Fruit fly (Drosophila melanogaster) whole organism, embryonic: ENCODE measurements around the gene CG14515.

Source experiments
- Atf6 ChIP-seq: fragments of 200-800 bp; sonication (Bioruptor generic); IDR thresholded peaks from 2 replicates; pipeline ENCODE4 v1.3.6; 2022; ENCODE audit warnings: missing biosample characterization, missing genetic modification characterization
- Bteb2 ChIP-seq: fragments of 200-800 bp; sonication (Bioruptor generic); optimal IDR thresholded peaks from 2 replicates; lab custom pipeline; 2016; ENCODE audit warnings: missing biosample characterization, missing genetic modification characterization
- CG10321 ChIP-seq: fragments of 200-800 bp; sonication (Bioruptor generic); IDR thresholded peaks from 2 replicates; pipeline ENCODE4 v1.3.6; 2022; ENCODE audit warnings: missing biosample characterization, missing genetic modification characterization
- CG11456 ChIP-seq: fragments of 200-800 bp; sonication (Bioruptor generic); IDR thresholded peaks from 3 replicates; pipeline ENCODE4 v1.3.6; 2022; ENCODE audit warnings: missing biosample characterization, missing genetic modification characterization
- CG12071 ChIP-seq: fragments of 200-800 bp; sonication (Bioruptor generic); optimal IDR thresholded peaks from 3 replicates; lab custom pipeline; 2018; ENCODE audit warnings: missing biosample characterization, mild to moderate bottlenecking, missing genetic modification characterization
- CG12299 ChIP-seq: fragments of 200-800 bp; sonication (Bioruptor generic); optimal IDR thresholded peaks from 2 replicates; lab custom pipeline; 2018; ENCODE audit warnings: missing biosample characterization, mild to moderate bottlenecking, missing genetic modification characterization
- CG1233 ChIP-seq: fragments of 200-800 bp; sonication (Bioruptor generic); optimal IDR thresholded peaks from 4 replicates; lab custom pipeline; 2018; ENCODE audit warnings: missing biosample characterization, mild to moderate bottlenecking, missing genetic modification characterization
- CG13123 ChIP-seq: fragments of 200-800 bp; sonication (Bioruptor generic); optimal IDR thresholded peaks from 2 replicates; lab custom pipeline; 2016; ENCODE audit warnings: missing biosample characterization, missing genetic modification characterization
- CG14014 ChIP-seq: fragments of 200-800 bp; sonication (Bioruptor generic); IDR thresholded peaks from 2 replicates; pipeline ENCODE4 v1.3.6; 2022; ENCODE audit warnings: missing biosample characterization, missing genetic modification characterization
- CG1602 ChIP-seq: fragments of 200-800 bp; sonication (Bioruptor generic); optimal IDR thresholded peaks from 3 replicates; lab custom pipeline; 2016; ENCODE audit warnings: missing biosample characterization, missing genetic modification characterization
- CG16779 ChIP-seq: fragments of 200-800 bp; sonication (Bioruptor generic); IDR thresholded peaks from 2 replicates; pipeline ENCODE4 v1.3.6; 2022; ENCODE audit warnings: missing biosample characterization, missing genetic modification characterization
- CG17612 ChIP-seq: fragments of 200-800 bp; sonication (Bioruptor generic); IDR thresholded peaks from 2 replicates; pipeline ENCODE4 v1.3.6; 2022; ENCODE audit warnings: missing biosample characterization, missing genetic modification characterization
- CG30403 ChIP-seq: fragments of 200-800 bp; sonication (Bioruptor generic); optimal IDR thresholded peaks from 3 replicates; lab custom pipeline; 2016; ENCODE audit warnings: missing biosample characterization, missing genetic modification characterization
- CG3407 ChIP-seq: fragments of 200-800 bp; sonication (Bioruptor generic); optimal IDR thresholded peaks from 2 replicates; lab custom pipeline; 2018; ENCODE audit warnings: missing biosample characterization, mild to moderate bottlenecking, missing genetic modification characterization
- CG3995 ChIP-seq: fragments of 200-800 bp; sonication (Bioruptor generic); optimal IDR thresholded peaks from 3 replicates; lab custom pipeline; 2016; ENCODE audit warnings: missing biosample characterization, missing genetic modification characterization
- CG4282 ChIP-seq: fragments of 200-800 bp; sonication (Bioruptor generic); optimal IDR thresholded peaks from 2 replicates; lab custom pipeline; 2016; ENCODE audit warnings: missing biosample characterization, missing genetic modification characterization
- CG4424 ChIP-seq: fragments of 200-800 bp; sonication (Bioruptor generic); optimal IDR thresholded peaks from 3 replicates; lab custom pipeline; 2016; ENCODE audit warnings: missing biosample characterization, missing genetic modification characterization
- CG5953 ChIP-seq: fragments of 200-800 bp; sonication (Bioruptor generic); IDR thresholded peaks from 2 replicates; pipeline ENCODE4 v1.3.6; 2022; ENCODE audit warnings: missing biosample characterization, missing genetic modification characterization
- CG6791 ChIP-seq: fragments of 200-800 bp; sonication (Bioruptor generic); IDR thresholded peaks from 3 replicates; pipeline ENCODE4 v1.3.6; 2022; ENCODE audit warnings: missing biosample characterization, missing genetic modification characterization; ENCODE audit not compliant: partially characterized antibody
- CG7839 ChIP-seq: fragments of 200-800 bp; sonication (Bioruptor generic); optimal IDR thresholded peaks from 3 replicates; lab custom pipeline; 2018; ENCODE audit warnings: missing biosample characterization, mild to moderate bottlenecking, missing genetic modification characterization, moderate library complexity
- CG8290 ChIP-seq, 3 experiments: fragments of 200-800 bp; sonication (Bioruptor generic); optimal IDR thresholded peaks; 2 replicates each; lab custom pipeline; 2016 to 2019; ENCODE audit warnings: missing biosample characterization in 3 of 3, missing genetic modification characterization in 3 of 3, mild to moderate bottlenecking in 2 of 3, moderate library complexity in 1 of 3
- Doc2 ChIP-seq: fragments of 200-800 bp; sonication (Bioruptor generic); IDR thresholded peaks from 2 replicates; pipeline ENCODE4 v1.3.6; 2022; ENCODE audit warnings: missing biosample characterization, missing genetic modification characterization
- Dp ChIP-seq: fragments of 200-800 bp; sonication (Bioruptor generic); optimal IDR thresholded peaks from 2 replicates; lab custom pipeline; 2018; ENCODE audit warnings: missing biosample characterization, mild to moderate bottlenecking, missing genetic modification characterization, moderate library complexity
- E2f2 ChIP-seq: fragments of 200-800 bp; sonication (Bioruptor generic); IDR thresholded peaks from 2 replicates; pipeline ENCODE4 v1.3.6; 2022; ENCODE audit warnings: missing biosample characterization, missing genetic modification characterization
- Fer2 ChIP-seq: fragments of 200-800 bp; sonication (Bioruptor generic); optimal IDR thresholded peaks from 2 replicates; lab custom pipeline; 2018; ENCODE audit warnings: missing biosample characterization, mild to moderate bottlenecking, missing genetic modification characterization, moderate library complexity
- H15 ChIP-seq: fragments of 200-800 bp; sonication (Bioruptor generic); IDR thresholded peaks from 3 replicates; pipeline ENCODE4 v1.3.6; 2022; ENCODE audit warnings: missing biosample characterization, missing genetic modification characterization
- HHEX ChIP-seq: fragments of 200-800 bp; sonication (Bioruptor generic); optimal IDR thresholded peaks from 3 replicates; lab custom pipeline; 2017; ENCODE audit warnings: missing biosample characterization, mild to moderate bottlenecking, missing genetic modification characterization, missing genetic modification reagents
- HmgD ChIP-seq: fragments of 200-800 bp; sonication (Bioruptor generic); optimal IDR thresholded peaks from 3 replicates; lab custom pipeline; 2016; ENCODE audit warnings: missing biosample characterization, missing genetic modification characterization
- Hr51 ChIP-seq, 2 experiments: fragments of 200-800 bp; sonication (Bioruptor generic); optimal IDR thresholded peaks; 2 replicates in 1 of 2; 3 replicates in 1 of 2; lab custom pipeline; 2016 to 2018; ENCODE audit warnings: missing biosample characterization in 2 of 2, missing genetic modification characterization in 2 of 2, mild to moderate bottlenecking in 1 of 2, moderate library complexity in 1 of 2
- Lhr ChIP-seq: fragments of 200-800 bp; sonication (Bioruptor generic); optimal IDR thresholded peaks from 3 replicates; lab custom pipeline; 2017; ENCODE audit warnings: mild to moderate bottlenecking, missing biosample characterization, missing genetic modification reagents, missing genetic modification characterization
- Nf-YC ChIP-seq: fragments of 200-800 bp; optimal IDR thresholded peaks from 3 replicates; lab custom pipeline; 2019; ENCODE audit warnings: missing biosample characterization, mild to moderate bottlenecking, missing genetic modification characterization, moderate library complexity
- Ptx1 ChIP-seq: fragments of 200-800 bp; sonication (Bioruptor generic); IDR thresholded peaks from 2 replicates; pipeline ENCODE4 v1.3.6; 2022; ENCODE audit warnings: missing biosample characterization, missing genetic modification characterization
- Six4 ChIP-seq: fragments of 200-800 bp; sonication (Bioruptor generic); optimal IDR thresholded peaks from 2 replicates; lab custom pipeline; 2016; ENCODE audit warnings: missing biosample characterization, missing genetic modification characterization
- az2 ChIP-seq: fragments of 200-800 bp; sonication (Bioruptor generic); optimal IDR thresholded peaks from 3 replicates; lab custom pipeline; 2016; ENCODE audit warnings: missing biosample characterization, missing genetic modification characterization
- bab2 ChIP-seq: fragments of 200-800 bp; sonication (Bioruptor generic); optimal IDR thresholded peaks from 2 replicates; lab custom pipeline; 2016; ENCODE audit warnings: missing biosample characterization, missing genetic modification characterization
- bigmax ChIP-seq: fragments of 200-800 bp; sonication (Bioruptor generic); optimal IDR thresholded peaks from 2 replicates; lab custom pipeline; 2018; ENCODE audit warnings: missing biosample characterization, mild to moderate bottlenecking, missing genetic modification characterization
- bowl ChIP-seq: fragments of 200-800 bp; sonication (Bioruptor generic); IDR thresholded peaks from 2 replicates; pipeline ENCODE4 v1.3.6; 2022; ENCODE audit warnings: missing biosample characterization, missing genetic modification characterization
- corto ChIP-seq: fragments of 200-800 bp; sonication (Bioruptor generic); optimal IDR thresholded peaks from 2 replicates; lab custom pipeline; 2016; ENCODE audit warnings: missing biosample characterization, mild to moderate bottlenecking, missing genetic modification characterization, moderate library complexity
- eyg ChIP-seq: fragments of 200-800 bp; sonication (Bioruptor generic); optimal IDR thresholded peaks from 3 replicates; lab custom pipeline; 2016; ENCODE audit warnings: missing biosample characterization, missing genetic modification characterization
- gce ChIP-seq: fragments of 200-800 bp; sonication (Bioruptor generic); IDR thresholded peaks from 3 replicates; pipeline ENCODE4 v1.3.6; 2022; ENCODE audit warnings: missing biosample characterization, missing genetic modification characterization
- kay ChIP-seq: fragments of 200-800 bp; sonication (Bioruptor generic); optimal IDR thresholded peaks from 2 replicates; lab custom pipeline; 2016; ENCODE audit warnings: missing biosample characterization, missing genetic modification characterization
- knrl ChIP-seq: fragments of 200-800 bp; sonication (Bioruptor generic); IDR thresholded peaks from 3 replicates; pipeline ENCODE4 v1.3.6; 2022; ENCODE audit warnings: missing biosample characterization, missing genetic modification characterization; ENCODE audit not compliant: partially characterized antibody
- lmd ChIP-seq: fragments of 200-800 bp; sonication (Bioruptor generic); IDR thresholded peaks from 2 replicates; pipeline ENCODE4 v1.3.6; 2022; ENCODE audit warnings: missing biosample characterization, missing genetic modification characterization
- mld ChIP-seq: fragments of 200-800 bp; sonication (Bioruptor generic); IDR thresholded peaks from 3 replicates; pipeline ENCODE4 v1.3.6; 2022; ENCODE audit warnings: missing biosample characterization, missing genetic modification characterization; ENCODE audit not compliant: partially characterized antibody
- slp2 ChIP-seq: fragments of 200-800 bp; sonication (Bioruptor generic); optimal IDR thresholded peaks from 2 replicates; lab custom pipeline; 2016; ENCODE audit warnings: missing biosample characterization, missing genetic modification characterization
- sob ChIP-seq: fragments of 200-800 bp; sonication (Bioruptor generic); IDR thresholded peaks from 2 replicates; pipeline ENCODE4 v1.3.6; 2022; ENCODE audit warnings: missing biosample characterization, missing genetic modification characterization
- sr ChIP-seq: fragments of 200-800 bp; sonication (Bioruptor generic); IDR thresholded peaks from 3 replicates; pipeline ENCODE4 v1.3.6; 2022; ENCODE audit warnings: missing biosample characterization, missing genetic modification characterization
- wek ChIP-seq: fragments of 200-800 bp; sonication (Bioruptor generic); optimal IDR thresholded peaks from 3 replicates; lab custom pipeline; 2018; ENCODE audit warnings: missing biosample characterization, mild to moderate bottlenecking, missing genetic modification characterization, moderate library complexity

Gene CG14515

dm6 chr3R:29157418-29158398 lies 39.6 kb upstream of the CG14515 start, which contains the start of gene rdog (continued):
- peak; percentile 88 for TF ChIP-seq CG30403 (GFP tag; lab: Kevin White, UChicago)
- TF ChIP-seq CG6791 (GFP tag; lab: Robert Waterston, UW): peak; percentile 46; the same call in 1 of the 3 replicates
- peak; percentile 72 to 80 for TF ChIP-seq Hr51 (GFP tag; optimal IDR thresholded peaks at IDR 0.05; lab: Kevin White, UChicago)
- no peak for TF ChIP-seq sr (GFP tag; lab: Robert Waterston, UW)
- no peak for TF ChIP-seq corto
- peak; percentile 34 for TF ChIP-seq Lhr (GFP tag; lab: Kevin White, UChicago)
- peak; percentile 61 for TF ChIP-seq CG4282 (GFP tag; lab: Kevin White, UChicago)
- TF ChIP-seq eyg (GFP tag; lab: Kevin White, UChicago): peak; percentile 33
- TF ChIP-seq CG8290 (GFP tag; optimal IDR thresholded peaks at IDR 0.05; lab: Kevin White, UChicago): peak; percentile 71
- peak in 1 of 2 experiments; percentile 84 for TF ChIP-seq CG8290 (tag; optimal IDR thresholded peaks at IDR 0.05; lab: Kevin White, UChicago)
- TF ChIP-seq Atf6 (GFP tag; lab: Robert Waterston, UW): peak; percentile 82
- peak; percentile 60 for TF ChIP-seq sob (GFP tag; lab: Robert Waterston, UW)
- peak; percentile 75 for TF ChIP-seq HHEX (GFP tag; lab: Kevin White, UChicago)
- TF ChIP-seq E2f2 (GFP tag; lab: Robert Waterston, UW): peak; percentile 43; the same call in 1 of the 2 replicates
- TF ChIP-seq knrl (GFP tag; lab: Robert Waterston, UW): no peak; the same call in 2 of the 3 replicates
- peak; percentile 75 for TF ChIP-seq Six4 (GFP tag; lab: Kevin White, UChicago)
- TF ChIP-seq CG3995 (GFP tag; lab: Kevin White, UChicago): peak; percentile 91
- TF ChIP-seq Fer2 (tag; lab: Kevin White, UChicago): peak; percentile 48
- peak; percentile 59 for TF ChIP-seq Ptx1
- peak; percentile 88 for TF ChIP-seq CG4424 (GFP tag; lab: Kevin White, UChicago)
- TF ChIP-seq bab2 (GFP tag; lab: Kevin White, UChicago): no peak
- TF ChIP-seq CG10321 (GFP tag; lab: Robert Waterston, UW): no peak
- no peak for TF ChIP-seq mld (GFP tag; lab: Robert Waterston, UW)
- TF ChIP-seq HmgD (GFP tag; lab: Kevin White, UChicago): peak; percentile 46
- TF ChIP-seq CG3407 (GFP tag; lab: Kevin White, UChicago): peak; percentile 13
- TF ChIP-seq bowl (GFP tag; lab: Robert Waterston, UW): peak; percentile 9; the same call in 1 of the 2 replicates
- TF ChIP-seq Doc2: no peak
- TF ChIP-seq Bteb2 (GFP tag; lab: Kevin White, UChicago): peak; percentile 65
- TF ChIP-seq CG11456 (GFP tag; lab: Robert Waterston, UW): 0 out of 3 replicates have a peak, but pooled peaks have one; percentile 61
- no peak for TF ChIP-seq CG16779 (GFP tag; lab: Robert Waterston, UW)
- peak; percentile 63 for TF ChIP-seq CG12299 (tag; lab: Kevin White, UChicago)
- peak; percentile 88 for TF ChIP-seq CG7839 (tag; lab: Kevin White, UChicago)
- no peak for TF ChIP-seq Dp
- no peak for TF ChIP-seq CG17612 (GFP tag; lab: Robert Waterston, UW)
- peak; percentile 70 for TF ChIP-seq slp2 (GFP tag; lab: Kevin White, UChicago)
- peak; percentile 71 for TF ChIP-seq Nf-YC (tag; lab: Kevin White, UChicago)
- no peak for TF ChIP-seq bigmax (GFP tag; lab: Kevin White, UChicago)
- TF ChIP-seq CG12071 (GFP tag; lab: Kevin White, UChicago): peak; percentile 30
- no peak for TF ChIP-seq gce
- TF ChIP-seq CG1602 (GFP tag; lab: Kevin White, UChicago): peak; percentile 82
- TF ChIP-seq kay (GFP tag; lab: Kevin White, UChicago): peak; percentile 61
- peak; percentile 69 for TF ChIP-seq CG1233
- peak; percentile 11 for TF ChIP-seq wek (GFP tag; lab: Kevin White, UChicago)
- peak; percentile 77 for TF ChIP-seq lmd (GFP tag; lab: Robert Waterston, UW)
- TF ChIP-seq az2 (GFP tag; lab: Kevin White, UChicago): peak; percentile 88
- peak; percentile 57 for TF ChIP-seq CG13123 (GFP tag; lab: Kevin White, UChicago)
- TF ChIP-seq CG14014 (GFP tag; lab: Robert Waterston, UW): peak; percentile 40; the same call in 1 of the 2 replicates
- TF ChIP-seq CG5953 (GFP tag; lab: Robert Waterston, UW): peak; percentile 63
- TF ChIP-seq H15 (GFP tag; lab: Robert Waterston, UW): 0 out of 3 replicates have a peak, but pooled peaks have one; percentile 17
